Fruit fly (Drosophila melanogaster): ENCODE results near the gene dre4.

DNA sequence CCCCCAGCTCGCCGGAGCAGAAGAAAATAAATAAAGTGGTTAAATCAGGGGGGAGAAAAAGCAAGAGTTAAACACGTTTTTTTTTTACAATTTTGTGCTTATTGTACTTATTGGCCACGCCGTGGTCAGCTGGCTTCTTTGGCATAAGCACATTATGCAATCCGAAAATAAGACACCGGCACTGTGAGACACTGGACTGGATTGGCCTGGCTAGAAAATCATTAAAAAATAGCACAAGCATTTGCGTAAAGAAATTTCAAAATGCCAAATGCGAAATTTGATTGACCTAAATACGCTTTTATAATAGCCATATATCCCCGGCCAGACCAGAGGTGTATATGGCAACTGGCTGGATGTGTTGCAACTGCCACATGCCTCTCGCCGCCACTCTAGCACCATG, 28.3 kb upstream of the dre4 start:
- TF ChIP-seq toe (GFP tag; optimal IDR thresholded peaks at IDR 0.05) (no peak), pad (GFP tag; optimal IDR thresholded peaks at IDR 0.05) (no peak), Crg-1 (GFP tag; optimal IDR thresholded peaks at IDR 0.05) (no peak), CG12768 (GFP tag; optimal IDR thresholded peaks at IDR 0.05) (no peak), CG14711 (tag; optimal IDR thresholded peaks at IDR 0.05) (no peak), Clk (GFP tag; optimal IDR thresholded peaks at IDR 0.05) (no peak)
